Fruit fly (Drosophila melanogaster): Measurements from ENCODE around the gene CG7142.

DNA sequence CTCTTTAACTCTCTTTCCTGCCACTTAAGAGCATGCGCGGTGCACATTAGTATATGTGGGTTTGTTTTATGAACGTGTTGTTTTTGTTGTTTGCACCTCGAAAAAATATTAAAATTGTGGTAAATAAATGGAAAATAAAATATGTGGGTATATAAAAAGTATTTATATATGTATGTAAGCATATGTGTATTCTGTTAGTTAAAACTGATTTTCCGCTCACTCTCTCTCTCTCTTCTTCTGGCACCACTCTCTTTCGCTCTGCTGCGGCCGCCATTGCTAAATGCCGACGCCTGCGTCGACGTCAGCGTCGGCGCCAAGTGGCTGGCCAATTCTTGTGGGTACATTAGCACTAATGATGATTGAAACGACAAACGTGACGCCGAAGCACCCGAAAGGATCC is 14.0 kb downstream of the CG7142 start:
- TF ChIP-seq svp (GFP tag) (no peak), CG8319 (GFP tag; optimal IDR thresholded peaks at IDR 0.05) (no peak), CG15336 (GFP tag; IDR thresholded peaks at IDR 0.05) (no peak), spab (GFP tag; optimal IDR thresholded peaks at IDR 0.05) (no peak), OdsH (GFP tag; optimal IDR thresholded peaks at IDR 0.05) (no peak), Gug (GFP tag; IDR thresholded peaks at IDR 0.05) (no peak), CG9139 (GFP tag; optimal IDR thresholded peaks at IDR 0.05) (no peak), CG6792 (GFP tag; optimal IDR thresholded peaks at IDR 0.05) (no peak), CG4318 (GFP tag; optimal IDR thresholded peaks at IDR 0.05) (no peak), Sox15 (GFP tag; optimal IDR thresholded peaks at IDR 0.05) (no peak), Blimp-1 (GFP tag; optimal IDR thresholded peaks at IDR 0.05) (no peak), fkh (GFP tag; optimal IDR thresholded peaks at IDR 0.05) (no peak)
